Worm (Caenorhabditis elegans): ENCODE measurements around the gene cyn-7.
A peak's percentile ranks its signal among the peaks of the same experiment; 100 is the strongest.

Gene cyn-7

DNA sequence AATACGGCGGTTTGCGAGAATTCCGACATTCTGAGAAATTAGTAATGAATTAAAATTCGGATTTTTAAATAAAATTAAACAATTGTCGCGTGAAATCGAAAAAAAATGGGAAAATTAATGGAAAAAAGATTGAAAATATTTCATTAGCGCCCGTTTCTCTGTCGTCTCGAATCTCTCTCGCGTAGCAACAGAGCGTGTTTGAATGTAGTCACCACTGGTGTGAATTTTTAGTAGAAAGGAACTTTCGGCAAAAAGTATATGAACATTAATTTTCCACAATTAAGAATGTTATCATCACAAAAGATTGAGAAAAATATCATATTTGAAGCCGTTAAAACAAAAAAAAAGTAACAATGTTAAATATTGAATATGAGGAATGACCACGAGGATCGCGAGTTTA lies 50.4 kb downstream of the cyn-7 start, which contains the start of gene aipl-1:
aipl-1 (minus strand) TSS at position 30 of the 400 bp plus-strand sequence.
- TF ChIP-seq tbx-37 (GFP tag; conservative IDR thresholded peaks at IDR 0.05) (peak; percentile 42; the same call in 1 of the 2 replicates), ama-1 (optimal IDR thresholded peaks at IDR 0.05) (no peak)
